Fruit fly (Drosophila melanogaster) whole organism, adult: ENCODE measurements around the gene Pkd2.
A peak's percentile ranks its signal among the peaks of the same experiment; 100 is the strongest.

Source experiments
- CG11617 ChIP-seq: fragments of 200-800 bp; sonication (Bioruptor generic); optimal IDR thresholded peaks from 2 replicates; lab custom pipeline; 2017; ENCODE audit warnings: mild to moderate bottlenecking, missing biosample characterization, missing genetic modification reagents, missing genetic modification characterization
- CG12768 ChIP-seq: fragments of 200-800 bp; sonication (Bioruptor generic); optimal IDR thresholded peaks from 2 replicates; lab custom pipeline; 2017; ENCODE audit warnings: missing biosample characterization, missing genetic modification characterization, mild to moderate bottlenecking, moderate library complexity, missing genetic modification reagents
- CG14711 ChIP-seq: fragments of 200-800 bp; sonication (Bioruptor generic); optimal IDR thresholded peaks from 2 replicates; lab custom pipeline; 2018; ENCODE audit warnings: missing biosample characterization, mild to moderate bottlenecking, missing genetic modification characterization, moderate library complexity
- CG33017 ChIP-seq: fragments of 200-800 bp; sonication (Bioruptor generic); optimal IDR thresholded peaks from 2 replicates; lab custom pipeline; 2018; ENCODE audit warnings: missing biosample characterization, mild to moderate bottlenecking, missing genetic modification characterization, moderate library complexity
- Mnt ChIP-seq: fragments of 200-800 bp; sonication (Bioruptor generic); optimal IDR thresholded peaks from 2 replicates; lab custom pipeline; 2016; ENCODE audit warnings: missing biosample characterization, mild to moderate bottlenecking, missing genetic modification characterization
- cic ChIP-seq: fragments of 200-800 bp; sonication (Bioruptor generic); optimal IDR thresholded peaks from 2 replicates; lab custom pipeline; 2017; ENCODE audit warnings: missing biosample characterization, mild to moderate bottlenecking, missing genetic modification characterization, moderate library complexity
- kay ChIP-seq: fragments of 200-800 bp; sonication (Bioruptor generic); peaks from one replicate; lab custom pipeline; 2016; ENCODE audit warnings: missing biosample characterization, missing genetic modification characterization, borderline replicate concordance
- tj ChIP-seq: fragments of 200-800 bp; sonication (Bioruptor generic); optimal IDR thresholded peaks from 3 replicates; lab custom pipeline; 2017; ENCODE audit warnings: missing biosample characterization, mild to moderate bottlenecking, missing genetic modification characterization, moderate library complexity

Pkd2 gene

dm6 chr2L:12448082-12448621, 50.1 kb downstream of the Pkd2 start, which contains the start of the genes CG5421 and Oatp33Eb:
TSS of gene CG5421 (minus strand) at chr2L:12448132.
TSS of gene Oatp33Eb (plus strand) at chr2L:12448484.
- TF ChIP-seq CG12768 (GFP tag; lab: Kevin White, UChicago) (peak; percentile 22), CG11617 (GFP tag; lab: Kevin White, UChicago) (peak; percentile 44), Mnt (GFP tag; lab: Kevin White, UChicago) (peak; percentile 37), CG14711 (tag; lab: Kevin White, UChicago) (no peak), tj (GFP tag; lab: Kevin White, UChicago) (no peak), cic (peak; percentile 72), kay (GFP tag; lab: Kevin White, UChicago) (peak; percentile 5), CG33017 (tag; lab: Kevin White, UChicago) (peak; percentile 73)
